Worm (Caenorhabditis elegans): ENCODE results near the gene gcy-22.

gcy-22 gene

ce11 chrV:20850580-20850979, 25.7 kb upstream of the gcy-22 start, which contains the start of gene clec-264:
Gene clec-264 (minus strand): TSS chrV:20850701.
- TF ChIP-seq let-526 (GFP tag; IDR thresholded peaks at IDR 0.05) (no peak), mxl-1 (tag; optimal IDR thresholded peaks at IDR 0.05) (no peak), ceh-100 (GFP tag; IDR thresholded peaks at IDR 0.05) (no peak)

- TF ChIP-seq B0261.1 (tag; optimal IDR thresholded peaks at IDR 0.05), result no peak
- TF ChIP-seq attf-3 (GFP tag; conservative IDR thresholded peaks at IDR 0.05), result no peak
- TF ChIP-seq mcd-1 (GFP tag; IDR thresholded peaks at IDR 0.05), result peak; percentile 41; the same call in 1 of the 2 replicates
- TF ChIP-seq chd-7 (tag; optimal IDR thresholded peaks at IDR 0.05), result peak; percentile 76
- TF ChIP-seq ztf-18 (tag; optimal IDR thresholded peaks at IDR 0.05), result peak; percentile 46
- TF ChIP-seq T07F8.4 (tag; optimal IDR thresholded peaks at IDR 0.05), result peak; percentile 51
- TF ChIP-seq attf-6 (GFP tag; IDR thresholded peaks at IDR 0.05), result no peak
- TF ChIP-seq F57C9.4 (tag; optimal IDR thresholded peaks at IDR 0.05), result peak; percentile 50
- TF ChIP-seq ztf-6 (GFP tag; IDR thresholded peaks at IDR 0.05), result no peak
- TF ChIP-seq cebp-2 (GFP tag; IDR thresholded peaks at IDR 0.05), result no peak
- peak; percentile 22 for TF ChIP-seq lsl-1 (GFP tag; optimal IDR thresholded peaks at IDR 0.05)
- TF ChIP-seq atf-7 (tag; optimal IDR thresholded peaks at IDR 0.05), result peak; percentile 50
- TF ChIP-seq fkh-3 (tag; optimal IDR thresholded peaks at IDR 0.05), result peak; percentile 1
- peak; percentile 53 for TF ChIP-seq F52B5.7 (tag; optimal IDR thresholded peaks at IDR 0.05)
- no peak for TF ChIP-seq lin-35 (GFP tag; optimal IDR thresholded peaks at IDR 0.05)
- no peak for TF ChIP-seq unc-130 (GFP tag; optimal IDR thresholded peaks at IDR 0.05)
- no peak for TF ChIP-seq egrh-3 (GFP tag; IDR thresholded peaks at IDR 0.05)
- no peak for TF ChIP-seq ceh-91 (GFP tag; IDR thresholded peaks at IDR 0.05)
- no peak for TF ChIP-seq rec-8 (tag; optimal IDR thresholded peaks at IDR 0.05)
- TF ChIP-seq madf-10 (tag; optimal IDR thresholded peaks at IDR 0.05), result peak; percentile 20
- no peak for TF ChIP-seq F57A8.1 (GFP tag; optimal IDR thresholded peaks at IDR 0.05)
- peak; percentile 22 for TF ChIP-seq nhr-27 (tag; optimal IDR thresholded peaks at IDR 0.05)
- peak; percentile 33 for TF ChIP-seq ztf-26 (tag; optimal IDR thresholded peaks at IDR 0.05)
- TF ChIP-seq D2030.7 (GFP tag; IDR thresholded peaks at IDR 0.05), result peak; percentile 55; the same call in 1 of the 2 replicates
- no peak for TF ChIP-seq rpc-1 (optimal IDR thresholded peaks at IDR 0.05)
- no peak for TF ChIP-seq rpc-1 (tag; optimal IDR thresholded peaks at IDR 0.05)
- TF ChIP-seq pha-4 (tag; optimal IDR thresholded peaks at IDR 0.05), result no peak
- peak; percentile 37; the same call in 1 of the 2 replicates for TF ChIP-seq dox-1 (GFP tag; IDR thresholded peaks at IDR 0.05)
- TF ChIP-seq nfya-2 (GFP tag; IDR thresholded peaks at IDR 0.05), result no peak
- TF ChIP-seq hlh-26 (GFP tag; conservative IDR thresholded peaks at IDR 0.05), result no peak
- no peak for TF ChIP-seq akir-1 (GFP tag; optimal IDR thresholded peaks at IDR 0.05)
- TF ChIP-seq attf-5 (GFP tag; optimal IDR thresholded peaks at IDR 0.05), result no peak
- peak; percentile 15 for TF ChIP-seq lin-54 (GFP tag; optimal IDR thresholded peaks at IDR 0.05)
- no peak for TF ChIP-seq bed-2 (GFP tag; IDR thresholded peaks at IDR 0.05)
- TF ChIP-seq F37B4.10 (GFP tag; IDR thresholded peaks at IDR 0.05), result no peak
- no peak for TF ChIP-seq aptf-3 (GFP tag; IDR thresholded peaks at IDR 0.05)
- no peak for TF ChIP-seq B0019.2 (GFP tag; conservative IDR thresholded peaks at IDR 0.05)
- peak; percentile 37 for TF ChIP-seq dpff-1 (tag; optimal IDR thresholded peaks at IDR 0.05)
- no peak for TF ChIP-seq madf-8 (GFP tag; conservative IDR thresholded peaks at IDR 0.05)
- TF ChIP-seq hmg-1.2 (GFP tag; IDR thresholded peaks at IDR 0.05), result peak; percentile 30; the same call in 1 of the 2 replicates
- TF ChIP-seq F39B2.1 (GFP tag; IDR thresholded peaks at IDR 0.05), result no peak
- no peak for TF ChIP-seq him-1 (tag; optimal IDR thresholded peaks at IDR 0.05)
- peak; percentile 45 for TF ChIP-seq F10E7.11 (tag; optimal IDR thresholded peaks at IDR 0.05)
- peak; percentile 20; the same call in 1 of the 2 replicates for TF ChIP-seq rcor-1 (GFP tag; IDR thresholded peaks at IDR 0.05)
- peak; percentile 75 for TF ChIP-seq ama-1 (optimal IDR thresholded peaks at IDR 0.05)
- no peak for TF ChIP-seq ama-1 (GFP tag; optimal IDR thresholded peaks at IDR 0.05)
Observed at ce11 chrV:20847743-20848229, 22.9 kb upstream of the gcy-22 start.

All from whole organism, young adult.